Fruit fly (Drosophila melanogaster): ENCODE results near the gene CG17028.

CG17028 gene

dm6 chr3L:15975068-15975467 lies 3.3 kb upstream of the CG17028 start, which contains the start of gene CG17026:
TSS of gene CG17026 (plus strand) at chr3L:15975368.
- TF ChIP-seq Sin3A (optimal IDR thresholded peaks at IDR 0.05), result no peak

dm6 chr3L:15976758-15977157 lies 1.6 kb upstream of the CG17028 start, which contains the start of gene CG17029:
TSS of gene CG17029 (plus strand) at chr3L:15976870.
- TF ChIP-seq insv (optimal IDR thresholded peaks at IDR 0.05) (no peak), ttk (optimal IDR thresholded peaks at IDR 0.05) (no peak), Myc (optimal IDR thresholded peaks at IDR 0.05) (no peak), Sin3A (optimal IDR thresholded peaks at IDR 0.05) (no peak), h (optimal IDR thresholded peaks at IDR 0.05) (no peak), psq (optimal IDR thresholded peaks at IDR 0.05) (no peak)

- no peak for TF ChIP-seq insv (optimal IDR thresholded peaks at IDR 0.05)
- no peak for TF ChIP-seq psq (optimal IDR thresholded peaks at IDR 0.05)
- TF ChIP-seq Sin3A (optimal IDR thresholded peaks at IDR 0.05), result no peak
- no peak for TF ChIP-seq ttk (optimal IDR thresholded peaks at IDR 0.05)
- no peak for TF ChIP-seq h (optimal IDR thresholded peaks at IDR 0.05)
- no peak for TF ChIP-seq Myc (optimal IDR thresholded peaks at IDR 0.05)
These were observed 759 bp upstream of the CG17028 start for dm6 chr3L:15977565-15977964.

dm6 chr3L:15979240-15979639 lies 916 bp downstream of the CG17028 start:
- TF ChIP-seq Myc (optimal IDR thresholded peaks at IDR 0.05), result no peak
- no peak for TF ChIP-seq psq (optimal IDR thresholded peaks at IDR 0.05)
- no peak for TF ChIP-seq insv (optimal IDR thresholded peaks at IDR 0.05)
- TF ChIP-seq Sin3A (optimal IDR thresholded peaks at IDR 0.05), result no peak
- no peak for TF ChIP-seq ttk (optimal IDR thresholded peaks at IDR 0.05)
- TF ChIP-seq h (optimal IDR thresholded peaks at IDR 0.05), result no peak

- TF ChIP-seq psq (optimal IDR thresholded peaks at IDR 0.05), result no peak
- TF ChIP-seq insv (optimal IDR thresholded peaks at IDR 0.05), result no peak
- no peak for TF ChIP-seq Myc (optimal IDR thresholded peaks at IDR 0.05)
- no peak for TF ChIP-seq h (optimal IDR thresholded peaks at IDR 0.05)
- no peak for TF ChIP-seq Sin3A (optimal IDR thresholded peaks at IDR 0.05)
- TF ChIP-seq ttk (optimal IDR thresholded peaks at IDR 0.05), result no peak
These were observed 1.6 kb downstream of the CG17028 start, which contains the start of gene CG17027 for dm6 chr3L:15979912-15980311. TSS of gene CG17027 (plus strand) at chr3L:15980100.

dm6 chr3L:15981403-15981802 lies 3.1 kb downstream of the CG17028 start:
- TF ChIP-seq insv (optimal IDR thresholded peaks at IDR 0.05) (no peak), psq (optimal IDR thresholded peaks at IDR 0.05) (no peak), Myc (optimal IDR thresholded peaks at IDR 0.05) (no peak), Sin3A (optimal IDR thresholded peaks at IDR 0.05) (no peak), ttk (optimal IDR thresholded peaks at IDR 0.05) (no peak), h (optimal IDR thresholded peaks at IDR 0.05) (no peak)

- TF ChIP-seq Myc (optimal IDR thresholded peaks at IDR 0.05) (no peak), h (optimal IDR thresholded peaks at IDR 0.05) (no peak), Sin3A (optimal IDR thresholded peaks at IDR 0.05) (no peak), psq (optimal IDR thresholded peaks at IDR 0.05) (no peak), insv (optimal IDR thresholded peaks at IDR 0.05) (no peak)
These were observed 3.8 kb downstream of the CG17028 start for dm6 chr3L:15982148-15982547.

- TF ChIP-seq h (optimal IDR thresholded peaks at IDR 0.05) (no peak), Myc (optimal IDR thresholded peaks at IDR 0.05) (no peak), Sin3A (optimal IDR thresholded peaks at IDR 0.05) (no peak), ttk (optimal IDR thresholded peaks at IDR 0.05) (no peak), psq (optimal IDR thresholded peaks at IDR 0.05) (no peak), insv (optimal IDR thresholded peaks at IDR 0.05) (no peak)
These were observed 4.6 kb downstream of the CG17028 start, which contains the start of the genes brm and Arl1 for dm6 chr3L:15982783-15983432. TSS of gene brm (minus strand) at chr3L:15982869. TSS of gene Arl1 (plus strand) at chr3L:15983135.

- no peak for TF ChIP-seq Myc (optimal IDR thresholded peaks at IDR 0.05)
- no peak for TF ChIP-seq psq (optimal IDR thresholded peaks at IDR 0.05)
- TF ChIP-seq ttk (optimal IDR thresholded peaks at IDR 0.05), result no peak
- TF ChIP-seq Sin3A (optimal IDR thresholded peaks at IDR 0.05), result no peak
- no peak for TF ChIP-seq h (optimal IDR thresholded peaks at IDR 0.05)
- TF ChIP-seq insv (optimal IDR thresholded peaks at IDR 0.05), result no peak
These were observed 9.3 kb downstream of the CG17028 start, which contains the start of gene PolD1 for dm6 chr3L:15987635-15988034. TSS of gene PolD1 (minus strand) at chr3L:15987815.

dm6 chr3L:15988039-15988546 lies 9.8 kb downstream of the CG17028 start, which contains the start of gene Hip14:
TSS of gene Hip14 (plus strand) at chr3L:15988236.
- TF ChIP-seq Myc (optimal IDR thresholded peaks at IDR 0.05), result no peak
- no peak for TF ChIP-seq Sin3A (optimal IDR thresholded peaks at IDR 0.05)

dm6 chr3L:15996019-15996418 lies 17.7 kb downstream of the CG17028 start:
- no peak for TF ChIP-seq insv (optimal IDR thresholded peaks at IDR 0.05)
- no peak for TF ChIP-seq h (optimal IDR thresholded peaks at IDR 0.05)
- no peak for TF ChIP-seq Sin3A (optimal IDR thresholded peaks at IDR 0.05)
- no peak for TF ChIP-seq psq (optimal IDR thresholded peaks at IDR 0.05)
- TF ChIP-seq ttk (optimal IDR thresholded peaks at IDR 0.05), result no peak
- TF ChIP-seq Myc (optimal IDR thresholded peaks at IDR 0.05), result no peak

dm6 chr3L:15998217-15998616 lies 19.9 kb downstream of the CG17028 start:
- TF ChIP-seq Sin3A (optimal IDR thresholded peaks at IDR 0.05), result no peak
- no peak for TF ChIP-seq h (optimal IDR thresholded peaks at IDR 0.05)
- no peak for TF ChIP-seq Myc (optimal IDR thresholded peaks at IDR 0.05)
- TF ChIP-seq psq (optimal IDR thresholded peaks at IDR 0.05), result no peak
- TF ChIP-seq ttk (optimal IDR thresholded peaks at IDR 0.05), result no peak
- TF ChIP-seq insv (optimal IDR thresholded peaks at IDR 0.05), result no peak
